Worm (Caenorhabditis elegans) whole organism, L4 larva: ENCODE results near the gene col-39.

Experiments
- F26F4.8 ChIP-seq: fragments of 200-800 bp; sonication (Bioruptor generic); conservative IDR thresholded peaks from 2 replicates; pipeline ENCODE4 v1.3.6; 2022; ENCODE audit warnings: missing genetic modification characterization, missing compliant biosample characterization
- F37D6.2 ChIP-seq: sonication (generic microtip); optimal IDR thresholded peaks from 2 replicates; lab custom pipeline; 2016; ENCODE audit warnings: mild to moderate bottlenecking, missing genetic modification characterization, missing compliant biosample characterization
- aha-1 ChIP-seq: fragments of 150-350 bp; peaks from one replicate; lab custom pipeline; 2014; ENCODE audit warnings: missing biosample characterization, missing genetic modification characterization
- aly-2 ChIP-seq: sonication (generic microtip); optimal IDR thresholded peaks from 2 replicates; lab custom pipeline; 2018; ENCODE audit warnings: missing biosample characterization, missing genetic modification characterization
- ceh-82 ChIP-seq: sonication (generic microtip); optimal IDR thresholded peaks from 2 replicates; lab custom pipeline; 2017; ENCODE audit warnings: missing biosample characterization, missing genetic modification characterization
- daf-8 ChIP-seq: fragments of 200-800 bp; sonication (Bioruptor generic); IDR thresholded peaks from 2 replicates; pipeline ENCODE4 v1.3.6; 2022; ENCODE audit warnings: missing genetic modification characterization, missing compliant biosample characterization
- fkh-10 ChIP-seq: fragments of 150-350 bp; optimal IDR thresholded peaks from 2 replicates; lab custom pipeline; 2014; ENCODE audit warnings: missing biosample characterization, missing genetic modification reagents, missing genetic modification characterization
- gei-8 ChIP-seq: fragments of 200-800 bp; sonication (Bioruptor generic); optimal IDR thresholded peaks from 2 replicates; lab custom pipeline; 2018; ENCODE audit warnings: mild to moderate bottlenecking, missing genetic modification characterization, missing compliant biosample characterization
- hif-1 ChIP-seq, 2 experiments: sonication (generic microtip); optimal IDR thresholded peaks; 2 replicates each; lab custom pipeline; 2016 to 2017; ENCODE audit warnings: missing compliant biosample characterization in 2 of 2, missing genetic modification characterization in 2 of 2, missing genetic modification reagents in 2 of 2, missing genotype in 2 of 2, mild to moderate bottlenecking in 1 of 2
- hlh-30 ChIP-seq: sonication (generic microtip); optimal IDR thresholded peaks from 2 replicates; lab custom pipeline; 2017; ENCODE audit warnings: antibody characterized with exemption, mild to moderate bottlenecking, missing genetic modification characterization, missing compliant biosample characterization; ENCODE audit not compliant: insufficient read depth
- hmg-1.1 ChIP-seq: fragments of 200-800 bp; sonication (Bioruptor generic); IDR thresholded peaks from 2 replicates; pipeline ENCODE4 v1.3.6; 2022; ENCODE audit warnings: missing genetic modification reagents, missing genetic modification characterization, missing compliant biosample characterization
- jun-1 ChIP-seq: fragments of 150-350 bp; optimal IDR thresholded peaks from 2 replicates; lab custom pipeline; 2014; ENCODE audit warnings: missing biosample characterization, missing genetic modification reagents, missing genetic modification characterization
- lin-1 ChIP-seq: fragments of 200-800 bp; sonication (Bioruptor generic); IDR thresholded peaks from 2 replicates; pipeline ENCODE4 v1.3.6; 2022; ENCODE audit warnings: missing genetic modification reagents, missing genetic modification characterization, missing compliant biosample characterization
- lsy-2 ChIP-seq, 2 experiments: fragments of 150-350 bp in 1 of 2; sonication (generic microtip) in 1 of 2; optimal IDR thresholded peaks; 2 replicates each; lab custom pipeline; 2014 to 2017; ENCODE audit warnings: missing biosample characterization in 2 of 2, missing genetic modification characterization in 2 of 2
- madf-5 ChIP-seq, 2 experiments: fragments of 200-800 bp; sonication (Bioruptor generic); IDR thresholded peaks; 2 replicates each; pipeline ENCODE4 v1.3.6; 2022; ENCODE audit warnings: missing compliant biosample characterization in 2 of 2, missing genetic modification characterization in 2 of 2
- mdl-1 ChIP-seq, 2 experiments: fragments of 150-350 bp in 1 of 2; sonication (generic microtip) in 1 of 2; optimal IDR thresholded peaks; 2 replicates each; lab custom pipeline; 2014 to 2017; ENCODE audit warnings: missing biosample characterization in 2 of 2, missing genetic modification characterization in 2 of 2
- mep-1 ChIP-seq: fragments of 150-350 bp; sonication (generic microtip); optimal IDR thresholded peaks from 3 replicates; lab custom pipeline; 2014; ENCODE audit warnings: missing biosample characterization, missing genetic modification characterization
- nhr-11 ChIP-seq: fragments of 150-350 bp; optimal IDR thresholded peaks from 2 replicates; lab custom pipeline; 2014; ENCODE audit warnings: missing biosample characterization, missing genetic modification characterization
- nhr-111 ChIP-seq: fragments of 200-800 bp; sonication (Bioruptor generic); optimal IDR thresholded peaks from 2 replicates; lab custom pipeline; 2018; ENCODE audit warnings: mild to moderate bottlenecking, missing genetic modification characterization, missing compliant biosample characterization
- rbr-2 ChIP-seq: sonication (generic microtip); optimal IDR thresholded peaks from 2 replicates; lab custom pipeline; 2016; ENCODE audit warnings: missing genotype, missing genetic modification characterization, missing compliant biosample characterization
- set-16 ChIP-seq: fragments of 200-800 bp; sonication (Bioruptor generic); IDR thresholded peaks from 2 replicates; pipeline ENCODE4 v1.3.6; 2022; ENCODE audit warnings: missing genetic modification reagents, missing genetic modification characterization, missing compliant biosample characterization
- spr-3 ChIP-seq: fragments of 200-800 bp; sonication (Bioruptor generic); optimal IDR thresholded peaks from 2 replicates; lab custom pipeline; 2018; ENCODE audit warnings: mild to moderate bottlenecking, missing genetic modification characterization, missing compliant biosample characterization
- unc-62 ChIP-seq, 3 experiments: fragments of 150-350 bp in 1 of 3; sonication (generic microtip); optimal IDR thresholded peaks in 2 of 3; peaks in 1 of 3; 1 replicate in 1 of 3; 2 replicates in 2 of 3; lab custom pipeline; 2014 to 2017; ENCODE audit warnings: missing biosample characterization in 3 of 3, missing genetic modification characterization in 3 of 3, missing genetic modification reagents in 3 of 3, missing genotype in 1 of 3
- zfp-3 ChIP-seq: fragments of 200-800 bp; sonication (Bioruptor generic); conservative IDR thresholded peaks from 2 replicates; pipeline ENCODE4 v1.3.6; 2022; ENCODE audit warnings: missing genetic modification reagents, missing genetic modification characterization, missing compliant biosample characterization
- zip-11 ChIP-seq: fragments of 200-800 bp; sonication (Bioruptor generic); IDR thresholded peaks from 2 replicates; pipeline ENCODE4 v1.3.6; 2022; ENCODE audit warnings: missing genetic modification characterization, missing compliant biosample characterization

Gene col-39

ce11 chrII:10717124-10717523 is 12.4 kb downstream of the col-39 start, which contains the start of gene C09G5.13:
TSS of gene C09G5.13 (plus strand) at chrII:10717424.
- peak in 1 of 2 experiments; percentile 22 for TF ChIP-seq unc-62 (GFP tag; optimal IDR thresholded peaks at IDR 0.05 in 1 of 2; lab: Kevin White, UChicago)
- no peak for TF ChIP-seq unc-62 (tag; optimal IDR thresholded peaks at IDR 0.05; lab: Kevin White, UChicago)
- TF ChIP-seq zip-11 (GFP tag; lab: Robert Waterston, UW): no peak

- TF ChIP-seq fkh-10 (GFP tag; lab: Kevin White, UChicago) (no peak), gei-8 (GFP tag; lab: Kevin White, UChicago) (no peak), nhr-111 (GFP tag; lab: Kevin White, UChicago) (no peak), lin-1 (GFP tag; lab: Robert Waterston, UW) (no peak), zip-11 (GFP tag; lab: Robert Waterston, UW) (no peak), hlh-30 (no peak)
- TF ChIP-seq, all 104 proteins: peak for 0
Observed at ce11 chrII:10719931-10720330, 15.2 kb downstream of the col-39 start, which contains the start of gene mks-5. TSS of gene mks-5 (plus strand) at chrII:10720231.

- TF ChIP-seq aly-2 (tag; lab: Kevin White, UChicago) (no peak), ceh-82 (no peak), nhr-11 (tag; lab: Kevin White, UChicago) (no peak), jun-1 (no peak)
- TF ChIP-seq, all 104 proteins: peak for 0
Observed at ce11 chrII:10723069-10723468, 18.4 kb downstream of the col-39 start, which contains the start of gene C09G5.14. TSS of gene C09G5.14 (minus strand) at chrII:10723169.

- TF ChIP-seq mdl-1 (tag; optimal IDR thresholded peaks at IDR 0.05; lab: Kevin White, UChicago) (no peak), nhr-11 (tag; lab: Kevin White, UChicago) (peak; percentile 39)
Observed at ce11 chrII:10730702-10731101, 26.0 kb downstream of the col-39 start.

- TF ChIP-seq hmg-1.1 (GFP tag; lab: Robert Waterston, UW) (no peak), madf-5 (GFP tag; IDR thresholded peaks at IDR 0.05; lab: Robert Waterston, UW) (no peak), unc-62 (GFP tag; optimal IDR thresholded peaks at IDR 0.05 in 1 of 2; lab: Kevin White, UChicago) (peak in 1 of 2 experiments; percentile 48), unc-62 (tag; optimal IDR thresholded peaks at IDR 0.05; lab: Kevin White, UChicago) (no peak), lsy-2 (tag; optimal IDR thresholded peaks at IDR 0.05; lab: Kevin White, UChicago) (no peak)
Observed at ce11 chrII:10731552-10731951, 26.8 kb downstream of the col-39 start, which contains the start of gene glb-12. TSS of gene glb-12 (minus strand) at chrII:10731652.

- TF ChIP-seq F37D6.2: no peak
Observed at ce11 chrII:10737059-10737458, 32.3 kb downstream of the col-39 start, which contains the start of gene C52A11.3. TSS of gene C52A11.3 (plus strand) at chrII:10737359.

ce11 chrII:10744801-10745200 is 40.1 kb downstream of the col-39 start:
- TF ChIP-seq daf-8 (GFP tag; lab: Robert Waterston, UW): no peak
- peak in 1 of 2 experiments; percentile 25 for TF ChIP-seq mdl-1 (tag; optimal IDR thresholded peaks at IDR 0.05; lab: Kevin White, UChicago)
- TF ChIP-seq rbr-2 (tag; lab: Kevin White, UChicago): peak; percentile 33
- peak; percentile 31 for TF ChIP-seq mep-1 (tag; lab: Kevin White, UChicago)
- peak; percentile 25 to 29 for TF ChIP-seq lsy-2 (tag; optimal IDR thresholded peaks at IDR 0.05; lab: Kevin White, UChicago)
- TF ChIP-seq hif-1 (tag; optimal IDR thresholded peaks at IDR 0.05; lab: Kevin White, UChicago): peak in 1 of 2 experiments; percentile 3
- peak; percentile 91 for TF ChIP-seq aha-1
- peak; percentile 3 for TF ChIP-seq F37D6.2
- peak; percentile 56 for TF ChIP-seq fkh-10 (GFP tag; lab: Kevin White, UChicago)
- no peak for TF ChIP-seq spr-3
- TF ChIP-seq set-16 (GFP tag; lab: Robert Waterston, UW): peak; percentile 24; the same call in 1 of the 2 replicates
- TF ChIP-seq hmg-1.1 (GFP tag; lab: Robert Waterston, UW): peak; percentile 68; the same call in 1 of the 2 replicates
- no peak for TF ChIP-seq F26F4.8 (GFP tag; lab: Robert Waterston, UW)

ce11 chrII:10753694-10754093 is 49.0 kb downstream of the col-39 start:
- peak; percentile 77 for TF ChIP-seq fkh-10 (GFP tag; lab: Kevin White, UChicago)
- no peak for TF ChIP-seq zfp-3 (GFP tag; lab: Robert Waterston, UW)
